Fruit fly (Drosophila melanogaster): ENCODE data around the gene CG4025.
A peak's percentile ranks its signal among the peaks of the same experiment; 100 is the strongest.

Gene CG4025

dm6 chrX:2073325-2073724, 3.4 kb upstream of the CG4025 start, which contains the start of gene CG4199:
Gene CG4199 (minus strand): TSS chrX:2073483.
- no peak for TF ChIP-seq cic (GFP tag; optimal IDR thresholded peaks at IDR 0.05)
- TF ChIP-seq CG7045 (GFP tag; optimal IDR thresholded peaks at IDR 0.05): no peak
- no peak for TF ChIP-seq Clk (GFP tag; optimal IDR thresholded peaks at IDR 0.05)
- TF ChIP-seq Crg-1 (GFP tag; optimal IDR thresholded peaks at IDR 0.05): no peak
- TF ChIP-seq cnc (optimal IDR thresholded peaks at IDR 0.05): no peak
- no peak for TF ChIP-seq tj (GFP tag; optimal IDR thresholded peaks at IDR 0.05)
- TF ChIP-seq CG11617 (GFP tag; optimal IDR thresholded peaks at IDR 0.05): peak; percentile 25
- peak; percentile 80 for TF ChIP-seq Mnt (GFP tag; optimal IDR thresholded peaks at IDR 0.05)
- TF ChIP-seq Hr96 (GFP tag; optimal IDR thresholded peaks at IDR 0.05): no peak
- peak; percentile 25 for TF ChIP-seq pad (GFP tag; optimal IDR thresholded peaks at IDR 0.05)
- TF ChIP-seq CG33017 (tag; optimal IDR thresholded peaks at IDR 0.05): no peak
- TF ChIP-seq bab1 (GFP tag; optimal IDR thresholded peaks at IDR 0.05): peak; percentile 81
- no peak for TF ChIP-seq CG5204 (GFP tag; optimal IDR thresholded peaks at IDR 0.05)
- peak; percentile 1 for TF ChIP-seq ovo (GFP tag; optimal IDR thresholded peaks at IDR 0.05)
- TF ChIP-seq CG14711 (tag; optimal IDR thresholded peaks at IDR 0.05): no peak
- TF ChIP-seq CG7101 (tag; optimal IDR thresholded peaks at IDR 0.05): peak; percentile 52
- no peak for TF ChIP-seq kay (GFP tag; ENCODE audit: borderline replicate concordance)
- TF ChIP-seq toe (GFP tag; optimal IDR thresholded peaks at IDR 0.05): no peak
- TF ChIP-seq CG12768 (GFP tag; optimal IDR thresholded peaks at IDR 0.05): no peak
- peak; percentile 53 for TF ChIP-seq CG1620 (GFP tag; optimal IDR thresholded peaks at IDR 0.05)

DNA sequence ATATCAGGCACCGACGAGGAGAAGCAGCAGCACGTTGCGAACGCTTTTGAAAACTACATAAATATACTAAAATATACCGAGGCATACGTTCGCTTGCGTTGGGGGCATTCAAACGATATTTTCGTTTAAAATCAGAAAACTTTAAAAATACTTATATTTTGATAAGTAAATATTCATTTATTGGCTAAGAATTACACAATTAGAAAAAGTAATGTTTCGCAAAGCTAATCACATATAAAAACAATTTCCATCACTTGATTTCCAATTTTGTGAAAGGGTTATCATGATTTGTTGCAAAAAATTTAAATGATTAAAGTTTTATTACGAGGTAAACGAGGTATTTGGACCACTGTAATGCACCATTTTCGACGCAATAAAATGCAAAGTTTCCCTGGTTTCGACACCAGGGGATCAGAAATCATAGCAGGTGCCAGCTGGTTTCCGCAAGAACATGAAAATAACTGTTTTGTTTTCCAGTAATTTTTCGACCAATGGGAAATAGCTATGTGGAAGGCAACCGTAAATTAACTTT, 854 bp upstream of the CG4025 start, which contains the start of gene CG4045:
Gene CG4045, minus strand, starts transcription at position 55 of the 532 bp plus-strand sequence.
- no peak for TF ChIP-seq cnc (optimal IDR thresholded peaks at IDR 0.05)
- TF ChIP-seq toe (GFP tag; optimal IDR thresholded peaks at IDR 0.05): no peak
- TF ChIP-seq CG7045 (GFP tag; optimal IDR thresholded peaks at IDR 0.05): no peak
- TF ChIP-seq CG11617 (GFP tag; optimal IDR thresholded peaks at IDR 0.05): peak; percentile 33
- TF ChIP-seq pad (GFP tag; optimal IDR thresholded peaks at IDR 0.05): no peak
- peak; percentile 26 for TF ChIP-seq Mnt (GFP tag; optimal IDR thresholded peaks at IDR 0.05)
- peak; percentile 79 for TF ChIP-seq bab1 (GFP tag; optimal IDR thresholded peaks at IDR 0.05)
- TF ChIP-seq CG12768 (GFP tag; optimal IDR thresholded peaks at IDR 0.05): no peak
- TF ChIP-seq Crg-1 (GFP tag; optimal IDR thresholded peaks at IDR 0.05): no peak
- peak; percentile 39 for TF ChIP-seq CG14711 (tag; optimal IDR thresholded peaks at IDR 0.05)
- TF ChIP-seq CG1620 (GFP tag; optimal IDR thresholded peaks at IDR 0.05): no peak
- no peak for TF ChIP-seq cic (GFP tag; optimal IDR thresholded peaks at IDR 0.05)
- peak; percentile 14 for TF ChIP-seq tj (GFP tag; optimal IDR thresholded peaks at IDR 0.05)
- no peak for TF ChIP-seq Hr96 (GFP tag; optimal IDR thresholded peaks at IDR 0.05)
- TF ChIP-seq CG5204 (GFP tag; optimal IDR thresholded peaks at IDR 0.05): no peak
- TF ChIP-seq kay (GFP tag; ENCODE audit: borderline replicate concordance): no peak
- no peak for TF ChIP-seq Clk (GFP tag; optimal IDR thresholded peaks at IDR 0.05)
- no peak for TF ChIP-seq CG33017 (tag; optimal IDR thresholded peaks at IDR 0.05)
- peak; percentile 68 for TF ChIP-seq ovo (GFP tag; optimal IDR thresholded peaks at IDR 0.05)
- peak; percentile 55 for TF ChIP-seq CG7101 (tag; optimal IDR thresholded peaks at IDR 0.05)

DNA sequence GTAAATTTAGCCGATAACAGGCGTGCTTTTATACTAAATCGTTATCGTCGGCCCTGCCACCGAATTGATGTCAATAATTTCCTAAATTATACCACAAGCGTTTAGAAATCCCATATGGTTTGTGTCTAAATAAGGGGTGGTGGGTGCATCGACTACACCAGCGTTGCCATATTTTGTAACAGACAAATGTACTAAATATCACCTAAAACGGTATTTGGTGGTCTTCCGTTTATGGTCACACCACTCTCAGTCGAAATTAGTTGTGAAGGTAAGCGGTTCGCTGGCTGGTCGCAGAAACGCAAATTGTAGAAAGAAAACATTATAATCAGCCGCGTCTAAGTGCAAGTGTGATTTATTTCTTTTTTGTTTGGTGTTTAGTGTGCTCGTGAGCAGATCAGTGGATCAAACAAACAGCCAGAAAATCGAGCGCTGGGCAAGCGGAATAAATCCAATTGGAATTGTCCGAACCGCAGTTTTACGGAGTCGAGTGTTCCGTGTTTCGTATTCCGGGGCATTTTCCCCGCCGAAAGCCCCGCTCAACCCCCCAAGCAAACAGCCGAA, 3.7 kb downstream of the CG4025 start, which contains the start of the genes CG16903 and Unc-76:
Gene CG16903, minus strand, starts transcription at position 39 of the 561 bp plus-strand sequence.
Gene Unc-76, plus strand, starts transcription at position 244 of the 561 bp plus-strand sequence.
- TF ChIP-seq tj (GFP tag; optimal IDR thresholded peaks at IDR 0.05): peak; percentile 54
- TF ChIP-seq CG11617 (GFP tag; optimal IDR thresholded peaks at IDR 0.05): peak; percentile 74
- no peak for TF ChIP-seq kay (GFP tag; ENCODE audit: borderline replicate concordance)
- no peak for TF ChIP-seq toe (GFP tag; optimal IDR thresholded peaks at IDR 0.05)
- TF ChIP-seq Hr96 (GFP tag; optimal IDR thresholded peaks at IDR 0.05): no peak
- TF ChIP-seq CG7045 (GFP tag; optimal IDR thresholded peaks at IDR 0.05): no peak
- peak; percentile 54 for TF ChIP-seq CG14711 (tag; optimal IDR thresholded peaks at IDR 0.05)
- peak; percentile 94 for TF ChIP-seq bab1 (GFP tag; optimal IDR thresholded peaks at IDR 0.05)
- TF ChIP-seq pad (GFP tag; optimal IDR thresholded peaks at IDR 0.05): peak; percentile 55
- TF ChIP-seq Crg-1 (GFP tag; optimal IDR thresholded peaks at IDR 0.05): no peak
- peak; percentile 69 for TF ChIP-seq cic (GFP tag; optimal IDR thresholded peaks at IDR 0.05)
- peak; percentile 73 for TF ChIP-seq CG7101 (tag; optimal IDR thresholded peaks at IDR 0.05)
- no peak for TF ChIP-seq Clk (GFP tag; optimal IDR thresholded peaks at IDR 0.05)
- no peak for TF ChIP-seq CG5204 (GFP tag; optimal IDR thresholded peaks at IDR 0.05)
- peak; percentile 54 for TF ChIP-seq CG1620 (GFP tag; optimal IDR thresholded peaks at IDR 0.05)
- peak; percentile 90 for TF ChIP-seq Mnt (GFP tag; optimal IDR thresholded peaks at IDR 0.05)
- no peak for TF ChIP-seq CG12768 (GFP tag; optimal IDR thresholded peaks at IDR 0.05)
- TF ChIP-seq ovo (GFP tag; optimal IDR thresholded peaks at IDR 0.05): peak; percentile 64
- no peak for TF ChIP-seq CG33017 (tag; optimal IDR thresholded peaks at IDR 0.05)
- TF ChIP-seq cnc (optimal IDR thresholded peaks at IDR 0.05): no peak

DNA sequence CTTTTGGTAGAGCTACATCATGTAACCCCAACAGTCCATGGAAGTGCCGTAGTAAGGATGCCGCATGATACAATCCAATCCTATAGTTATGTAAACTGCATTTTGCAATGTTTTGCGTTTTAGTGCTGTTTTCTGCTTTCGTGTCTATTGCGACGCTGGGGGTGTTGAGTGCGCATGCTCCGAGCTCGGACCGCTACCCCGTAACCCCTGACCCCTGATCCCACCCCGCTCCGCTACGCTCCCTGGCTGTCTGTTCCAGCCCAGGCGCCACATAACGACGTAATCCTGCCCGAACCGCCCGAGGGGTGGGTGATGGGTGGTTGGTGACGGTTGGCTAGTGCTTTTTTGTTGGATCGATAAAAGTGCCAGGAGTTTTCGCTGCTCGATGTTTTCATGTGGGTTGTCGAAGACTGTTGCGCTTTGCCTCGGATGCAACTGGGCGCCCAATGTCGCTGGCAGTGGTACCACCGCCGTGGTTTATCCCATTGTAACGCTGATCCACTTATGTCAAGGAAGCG, 5.1 kb downstream of the CG4025 start:
- TF ChIP-seq CG7101 (tag; optimal IDR thresholded peaks at IDR 0.05): no peak
- no peak for TF ChIP-seq Crg-1 (GFP tag; optimal IDR thresholded peaks at IDR 0.05)

dm6 chrX:2083109-2083508, 6.3 kb downstream of the CG4025 start:
- TF ChIP-seq CG14711 (tag; optimal IDR thresholded peaks at IDR 0.05) (peak; percentile 85), Crg-1 (GFP tag; optimal IDR thresholded peaks at IDR 0.05) (peak; percentile 20), bab1 (GFP tag; optimal IDR thresholded peaks at IDR 0.05) (peak; percentile 81), CG5204 (GFP tag; optimal IDR thresholded peaks at IDR 0.05) (no peak), CG1620 (GFP tag; optimal IDR thresholded peaks at IDR 0.05) (peak; percentile 22), CG12768 (GFP tag; optimal IDR thresholded peaks at IDR 0.05) (peak; percentile 51), Mnt (GFP tag; optimal IDR thresholded peaks at IDR 0.05) (peak; percentile 45), CG7045 (GFP tag; optimal IDR thresholded peaks at IDR 0.05) (peak; percentile 39), cnc (optimal IDR thresholded peaks at IDR 0.05) (no peak), pad (GFP tag; optimal IDR thresholded peaks at IDR 0.05) (peak; percentile 47), CG7101 (tag; optimal IDR thresholded peaks at IDR 0.05) (peak; percentile 88), CG33017 (tag; optimal IDR thresholded peaks at IDR 0.05) (peak; percentile 83), CG11617 (GFP tag; optimal IDR thresholded peaks at IDR 0.05) (peak; percentile 25), tj (GFP tag; optimal IDR thresholded peaks at IDR 0.05) (no peak), Hr96 (GFP tag; optimal IDR thresholded peaks at IDR 0.05) (peak; percentile 68), kay (GFP tag; ENCODE audit: borderline replicate concordance) (no peak), toe (GFP tag; optimal IDR thresholded peaks at IDR 0.05) (peak; percentile 14), cic (GFP tag; optimal IDR thresholded peaks at IDR 0.05) (no peak)
